Worm (Caenorhabditis elegans) whole organism, L4 larva: Measurements from ENCODE around the gene lin-48.

Experiments used
- F26F4.8 ChIP-seq: fragments of 200-800 bp; sonication (Bioruptor generic); conservative IDR thresholded peaks from 2 replicates; pipeline ENCODE4 v1.3.6; 2022; ENCODE audit warnings: missing genetic modification characterization, missing compliant biosample characterization
- R02D3.7 ChIP-seq: fragments of 150-350 bp; sonication (generic microtip); optimal IDR thresholded peaks from 3 replicates; lab custom pipeline; 2014; ENCODE audit warnings: missing biosample characterization, missing genetic modification characterization
- Y75B8A.6 ChIP-seq: fragments of 200-800 bp; sonication (Bioruptor generic); IDR thresholded peaks from 2 replicates; pipeline ENCODE4 v1.3.6; 2022; ENCODE audit warnings: missing genetic modification reagents, missing genetic modification characterization, missing compliant biosample characterization
- ZK546.5 ChIP-seq, 2 experiments: sonication (generic microtip); optimal IDR thresholded peaks; 2 replicates each; lab custom pipeline; 2017; ENCODE audit warnings: missing biosample characterization in 2 of 2, missing genetic modification characterization in 2 of 2
- arid-1 ChIP-seq: fragments of 200-800 bp; sonication (Bioruptor generic); conservative IDR thresholded peaks from 2 replicates; pipeline ENCODE4 v1.3.6; 2022; ENCODE audit warnings: missing genetic modification reagents, missing genetic modification characterization, missing compliant biosample characterization
- ceh-20 ChIP-seq: fragments of 200-800 bp; sonication (Bioruptor generic); IDR thresholded peaks from 2 replicates; pipeline ENCODE4 v1.3.6; 2022; ENCODE audit warnings: missing genetic modification reagents, missing genetic modification characterization, missing compliant biosample characterization
- ceh-28 ChIP-seq: fragments of 150-350 bp; optimal IDR thresholded peaks from 2 replicates; lab custom pipeline; 2014; ENCODE audit warnings: missing biosample characterization, missing genetic modification reagents, missing genetic modification characterization
- ceh-32 ChIP-seq: sonication (generic microtip); optimal IDR thresholded peaks from 2 replicates; lab custom pipeline; 2016; ENCODE audit warnings: mild to moderate bottlenecking, missing genetic modification characterization, missing compliant biosample characterization; ENCODE audit not compliant: poor library complexity
- ces-1 ChIP-seq: fragments of 150-350 bp; sonication (generic microtip); optimal IDR thresholded peaks from 4 replicates; lab custom pipeline; 2014; ENCODE audit warnings: missing biosample characterization, missing genetic modification reagents, missing genetic modification characterization
- daf-12 ChIP-seq: fragments of 150-350 bp; optimal IDR thresholded peaks from 2 replicates; lab custom pipeline; 2014; ENCODE audit warnings: missing biosample characterization, missing genetic modification reagents, missing genetic modification characterization
- daf-19 ChIP-seq: fragments of 200-800 bp; sonication (Bioruptor generic); conservative IDR thresholded peaks from 2 replicates; pipeline ENCODE4 v1.3.6; 2022; ENCODE audit warnings: missing genetic modification characterization, missing compliant biosample characterization
- dpl-1 ChIP-seq: fragments of 150-350 bp; optimal IDR thresholded peaks from 2 replicates; lab custom pipeline; 2014; ENCODE audit warnings: missing biosample characterization, missing genetic modification reagents, missing genetic modification characterization
- duxl-1 ChIP-seq: sonication (generic microtip); optimal IDR thresholded peaks from 2 replicates; lab custom pipeline; 2016; ENCODE audit warnings: mild to moderate bottlenecking, missing genetic modification characterization, moderate library complexity, missing compliant biosample characterization; ENCODE audit not compliant: poor library complexity
- gei-8 ChIP-seq: fragments of 200-800 bp; sonication (Bioruptor generic); optimal IDR thresholded peaks from 2 replicates; lab custom pipeline; 2018; ENCODE audit warnings: mild to moderate bottlenecking, missing genetic modification characterization, missing compliant biosample characterization
- hif-1 ChIP-seq, 2 experiments: sonication (generic microtip); optimal IDR thresholded peaks; 2 replicates each; lab custom pipeline; 2016 to 2017; ENCODE audit warnings: missing compliant biosample characterization in 2 of 2, missing genetic modification characterization in 2 of 2, missing genetic modification reagents in 2 of 2, missing genotype in 2 of 2, mild to moderate bottlenecking in 1 of 2
- lin-1 ChIP-seq: fragments of 200-800 bp; sonication (Bioruptor generic); IDR thresholded peaks from 2 replicates; pipeline ENCODE4 v1.3.6; 2022; ENCODE audit warnings: missing genetic modification reagents, missing genetic modification characterization, missing compliant biosample characterization
- lin-38 ChIP-seq: fragments of 200-800 bp; sonication (Bioruptor generic); IDR thresholded peaks from 2 replicates; pipeline ENCODE4 v1.3.6; 2022; ENCODE audit warnings: missing genetic modification reagents, missing genetic modification characterization, missing compliant biosample characterization
- lsy-2 ChIP-seq, 2 experiments: fragments of 150-350 bp in 1 of 2; sonication (generic microtip) in 1 of 2; optimal IDR thresholded peaks; 2 replicates each; lab custom pipeline; 2014 to 2017; ENCODE audit warnings: missing biosample characterization in 2 of 2, missing genetic modification characterization in 2 of 2
- mdl-1 ChIP-seq, 2 experiments: fragments of 150-350 bp in 1 of 2; sonication (generic microtip) in 1 of 2; optimal IDR thresholded peaks; 2 replicates each; lab custom pipeline; 2014 to 2017; ENCODE audit warnings: missing biosample characterization in 2 of 2, missing genetic modification characterization in 2 of 2
- mdt-29 ChIP-seq: fragments of 200-800 bp; sonication (Bioruptor generic); IDR thresholded peaks from 2 replicates; pipeline ENCODE4 v1.3.6; 2022; ENCODE audit warnings: missing genetic modification reagents, missing genetic modification characterization, missing compliant biosample characterization
- mes-2 ChIP-seq: sonication (generic microtip); optimal IDR thresholded peaks from 2 replicates; lab custom pipeline; 2016; ENCODE audit warnings: missing genotype, mild to moderate bottlenecking, missing genetic modification characterization, missing compliant biosample characterization; ENCODE audit not compliant: poor library complexity, severe bottlenecking
- nhr-25 ChIP-seq: sonication (generic microtip); optimal IDR thresholded peaks from 2 replicates; lab custom pipeline; 2017; ENCODE audit warnings: missing genetic modification characterization, mild to moderate bottlenecking, missing compliant biosample characterization, antibody characterized with exemption, moderate library complexity, borderline replicate concordance; ENCODE audit not compliant: insufficient read depth
- nhr-28 ChIP-seq: fragments of 150-350 bp; optimal IDR thresholded peaks from 2 replicates; lab custom pipeline; 2014; ENCODE audit warnings: missing biosample characterization, missing genetic modification characterization
- nhr-76 ChIP-seq: fragments of 150-350 bp; optimal IDR thresholded peaks from 2 replicates; lab custom pipeline; 2014; ENCODE audit warnings: missing biosample characterization, missing genetic modification characterization
- skn-1 ChIP-seq: fragments of 150-350 bp; optimal IDR thresholded peaks from 2 replicates; lab custom pipeline; 2014; ENCODE audit warnings: missing biosample characterization, missing genetic modification characterization
- spr-1 ChIP-seq: sonication (generic microtip); optimal IDR thresholded peaks from 2 replicates; lab custom pipeline; 2016; ENCODE audit warnings: mild to moderate bottlenecking, missing genetic modification characterization, missing compliant biosample characterization
- unc-130 ChIP-seq: sonication (generic microtip); optimal IDR thresholded peaks from 2 replicates; lab custom pipeline; 2016; ENCODE audit warnings: missing genetic modification reagents, missing genetic modification characterization, missing compliant biosample characterization
- unc-39 ChIP-seq: sonication (generic microtip); optimal IDR thresholded peaks from 2 replicates; lab custom pipeline; 2017; ENCODE audit warnings: missing biosample characterization, missing genetic modification characterization
- zag-1 ChIP-seq: fragments of 150-350 bp; optimal IDR thresholded peaks from 2 replicates; lab custom pipeline; 2014; ENCODE audit warnings: missing biosample characterization, missing genetic modification characterization

Gene lin-48

ce11 chrIII:3723726-3724125, 21.5 kb upstream of the lin-48 start:
- TF ChIP-seq nhr-28 (tag; lab: Kevin White, UChicago) (no peak), lin-1 (GFP tag; lab: Robert Waterston, UW) (no peak), lin-38 (GFP tag; lab: Robert Waterston, UW) (peak; percentile 72), unc-130 (peak; percentile 0)
- TF ChIP-seq, all 104 proteins: peak for 2

- TF ChIP-seq mdl-1 (tag; optimal IDR thresholded peaks at IDR 0.05; lab: Kevin White, UChicago) = no peak
- no peak for TF ChIP-seq skn-1 (tag; lab: Kevin White, UChicago)
- no peak for TF ChIP-seq spr-1 (tag; lab: Kevin White, UChicago)
- no peak for TF ChIP-seq daf-19 (GFP tag; lab: Robert Waterston, UW)
- no peak for TF ChIP-seq zag-1
- TF ChIP-seq, all 104 proteins: peak for 0
Measured at ce11 chrIII:3724880-3725279, 20.4 kb upstream of the lin-48 start, which contains the start of gene C14B1.12. C14B1.12 (minus strand) TSS chrIII:3724980.

DNA sequence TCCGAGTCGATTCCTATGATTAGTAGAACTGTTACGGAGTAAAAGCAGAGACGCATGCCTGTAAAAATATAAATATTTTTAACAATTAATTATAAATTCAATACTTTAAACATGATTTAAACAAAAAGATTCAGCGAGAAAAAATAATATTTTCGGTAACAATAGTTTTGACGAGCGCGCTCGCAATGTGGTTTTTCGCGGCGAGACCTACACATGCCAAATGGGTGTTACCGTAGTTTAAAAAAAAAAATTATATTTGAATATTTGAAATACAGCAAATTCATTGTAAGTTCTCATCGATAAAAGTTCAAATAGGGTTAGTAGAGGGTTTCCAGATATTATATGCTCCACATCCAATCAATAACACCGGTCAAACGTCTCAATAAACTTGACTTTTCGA, 18.8 kb upstream of the lin-48 start, which contains the start of gene gldi-5:
TSS of gene gldi-5 (minus strand) at position 58 of the 400 bp plus-strand sequence.
- TF ChIP-seq hif-1 (tag; optimal IDR thresholded peaks at IDR 0.05; lab: Kevin White, UChicago) (no peak), duxl-1 (tag; lab: Kevin White, UChicago) (no peak), R02D3.7 (no peak), Y75B8A.6 (GFP tag; lab: Robert Waterston, UW) (no peak)

DNA sequence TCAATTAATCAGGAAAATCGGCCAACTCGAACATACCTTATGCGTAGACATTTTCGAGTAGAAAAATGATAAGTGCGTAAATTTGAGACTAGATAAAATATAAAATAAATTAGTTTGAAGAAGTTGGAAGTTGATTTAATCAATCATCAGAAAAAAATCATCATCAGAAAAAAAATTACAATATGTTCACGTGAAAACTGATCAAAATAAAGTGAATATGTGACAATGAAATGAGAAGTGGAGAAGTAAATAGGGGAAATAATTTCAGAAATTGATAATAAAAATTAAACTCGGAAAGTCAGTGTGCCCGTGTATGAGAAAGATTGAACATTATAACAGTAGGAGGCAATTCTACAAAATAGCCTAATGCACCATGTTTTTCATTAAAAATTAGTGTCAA, 15.7 kb upstream of the lin-48 start, which contains the start of gene F34D10.9:
TSS of gene F34D10.9 (minus strand) at position 101 of the 400 bp plus-strand sequence.
- no peak for TF ChIP-seq gei-8 (GFP tag; lab: Kevin White, UChicago)
- TF ChIP-seq nhr-25 (tag; lab: Kevin White, UChicago) = no peak
- no peak for TF ChIP-seq daf-12 (tag; lab: Kevin White, UChicago)
- no peak for TF ChIP-seq lin-1 (GFP tag; lab: Robert Waterston, UW)
- TF ChIP-seq ceh-20 (GFP tag; lab: Robert Waterston, UW) = no peak
- no peak for TF ChIP-seq ceh-32 (tag; lab: Kevin White, UChicago)
- TF ChIP-seq, all 104 proteins: peak for 0

DNA sequence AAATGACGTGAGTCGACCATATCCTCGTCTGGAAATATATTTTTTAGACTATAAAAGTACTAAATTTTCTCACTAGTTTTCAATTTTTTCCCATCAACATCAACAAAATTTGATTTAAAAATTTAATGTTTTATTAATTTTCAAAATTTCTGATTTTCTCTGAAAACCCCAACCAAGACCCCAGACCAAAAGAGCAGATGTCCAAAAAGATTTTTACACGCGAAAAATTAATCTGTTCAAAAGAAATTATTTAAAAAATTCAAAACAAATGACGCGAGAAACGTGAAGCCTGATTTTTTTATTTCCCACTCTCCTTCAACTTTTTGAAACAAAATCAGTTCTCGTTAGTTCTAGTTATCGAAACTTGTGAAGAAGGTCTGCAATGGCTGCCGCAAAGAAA, 14.8 kb upstream of the lin-48 start, which contains the start of gene F34D10.8:
TSS of gene F34D10.8 (plus strand) at position 301 of the 400 bp plus-strand sequence.
- TF ChIP-seq ceh-28 (tag; lab: Kevin White, UChicago) (no peak), mes-2 (tag; lab: Kevin White, UChicago) (no peak), F26F4.8 (GFP tag; lab: Robert Waterston, UW) (no peak), daf-19 (GFP tag; lab: Robert Waterston, UW) (no peak), ZK546.5 (tag; optimal IDR thresholded peaks at IDR 0.05; lab: Kevin White, UChicago) (no peak), unc-39 (tag; lab: Kevin White, UChicago) (no peak)

ce11 chrIII:3734007-3734406, 11.2 kb upstream of the lin-48 start, which contains the start of gene F34D10.3:
F34D10.3 (plus strand) TSS chrIII:3734255.
- TF ChIP-seq lsy-2 (tag; optimal IDR thresholded peaks at IDR 0.05; lab: Kevin White, UChicago) (peak in 1 of 2 experiments; percentile 32), mdt-29 (GFP tag; lab: Robert Waterston, UW) (no peak), mes-2 (tag; lab: Kevin White, UChicago) (peak; percentile 48)

ce11 chrIII:3734990-3735389, 10.2 kb upstream of the lin-48 start, which contains the start of gene evl-18:
evl-18 (minus strand) TSS chrIII:3735039.
- no peak for TF ChIP-seq ces-1 (GFP tag; lab: Kevin White, UChicago)
- peak in 1 of 2 experiments; percentile 33 for TF ChIP-seq lsy-2 (tag; optimal IDR thresholded peaks at IDR 0.05; lab: Kevin White, UChicago)
- TF ChIP-seq dpl-1 = peak; percentile 58
- TF ChIP-seq lin-38 (GFP tag; lab: Robert Waterston, UW) = peak; percentile 71
- no peak for TF ChIP-seq arid-1 (GFP tag; lab: Robert Waterston, UW)
- TF ChIP-seq duxl-1 (tag; lab: Kevin White, UChicago) = no peak
- TF ChIP-seq nhr-76 (tag; lab: Kevin White, UChicago) = no peak
- peak; percentile 15 for TF ChIP-seq mes-2 (tag; lab: Kevin White, UChicago)
